Fruit fly (Drosophila melanogaster) Kc167 (cell line): Measurements from ENCODE around the gene Lcp65Ab2.

Experiments
- Sin3A ChIP-seq: fragments of >200 bp; optimal IDR thresholded peaks from 2 replicates; lab custom pipeline; 2018; ENCODE audit warnings: missing external identifiers
- insv ChIP-seq: fragments of >200 bp; optimal IDR thresholded peaks from 3 replicates; lab custom pipeline; 2018; ENCODE audit warnings: missing external identifiers
- psq ChIP-seq: fragments of >200 bp; optimal IDR thresholded peaks from 2 replicates; lab custom pipeline; 2017; ENCODE audit warnings: missing external identifiers

dm6 chr3L:6133546-6133945, 12.9 kb upstream of the Lcp65Ab2 start, which contains the start of gene Lcp65Ag2:
- TF ChIP-seq Sin3A (lab: Kevin White, UChicago), result no peak
- TF ChIP-seq psq (lab: Kevin White, UChicago), result no peak
- no peak for TF ChIP-seq insv (lab: Kevin White, UChicago)
